Fruit fly (Drosophila melanogaster) whole organism: ENCODE results near the gene 140up.

Experiments
- EcR ChIP-seq, 2 experiments: fragments of >200 bp; optimal IDR thresholded peaks; 2 replicates each; lab custom pipeline; 2017; ENCODE audit warnings: missing biosample characterization in 2 of 2, missing genetic modification characterization in 2 of 2, missing genetic modification reagents in 2 of 2
- psq ChIP-seq: fragments of >200 bp; optimal IDR thresholded peaks from 2 replicates; lab custom pipeline; 2017

dm6 chr3R:14097980-14098379, 27.4 kb downstream of the 140up start, which contains the start of gene CG9920:
- TF ChIP-seq psq (lab: Kevin White, UChicago) (no peak), EcR (GFP tag; optimal IDR thresholded peaks at IDR 0.05; lab: Kevin White, UChicago) (no peak)
